Fruit fly (Drosophila melanogaster): ENCODE measurements around the gene CG43354.

DNA sequence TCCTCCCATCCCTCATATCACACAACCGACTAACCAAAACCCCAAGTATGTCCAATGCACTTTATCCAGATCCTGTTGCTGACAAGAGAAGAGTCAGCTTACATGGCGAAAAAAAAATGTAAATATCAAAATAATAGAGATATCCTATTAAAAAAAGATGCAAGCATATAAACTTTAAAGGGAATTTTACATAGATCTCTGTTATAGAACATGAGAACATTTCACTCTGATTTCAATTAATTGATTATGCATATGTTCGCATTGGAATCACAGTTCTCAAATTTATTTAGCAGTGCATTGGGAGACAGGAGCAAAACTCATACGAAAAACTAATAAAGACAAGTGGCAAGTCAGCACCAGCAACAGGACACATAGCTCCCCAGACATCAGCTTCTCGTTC lies 1.4 kb downstream of the CG43354 start:
- TF ChIP-seq Eip78C (GFP tag) (peak; percentile 61), cyc (GFP tag; optimal IDR thresholded peaks at IDR 0.05) (no peak), pdm3 (GFP tag; optimal IDR thresholded peaks at IDR 0.05) (no peak), vri (GFP tag; optimal IDR thresholded peaks at IDR 0.05) (no peak), OdsH (GFP tag; optimal IDR thresholded peaks at IDR 0.05) (no peak), acj6 (GFP tag; optimal IDR thresholded peaks at IDR 0.05) (no peak), topi (GFP tag; optimal IDR thresholded peaks at IDR 0.05) (no peak), Gug (GFP tag; IDR thresholded peaks at IDR 0.05) (no peak), CG10631 (GFP tag; optimal IDR thresholded peaks at IDR 0.05) (no peak)

All from whole organism, prepupa.